Worm (Caenorhabditis elegans) whole organism, L1 larva: Measurements from ENCODE around the gene Y58A7A.1.

Experiments used
- F16B12.6 ChIP-seq: fragments of 150-350 bp; optimal IDR thresholded peaks from 2 replicates; lab custom pipeline; 2014; ENCODE audit warnings: missing biosample characterization, missing genetic modification characterization
- aha-1 ChIP-seq: fragments of 150-350 bp; optimal IDR thresholded peaks from 2 replicates; lab custom pipeline; 2014; ENCODE audit warnings: missing biosample characterization, missing genetic modification characterization
- alr-1 ChIP-seq: fragments of 200-800 bp; sonication (Bioruptor generic); optimal IDR thresholded peaks from 2 replicates; lab custom pipeline; 2018; ENCODE audit warnings: borderline replicate concordance, mild to moderate bottlenecking, missing genetic modification characterization, missing compliant biosample characterization
- blmp-1 ChIP-seq: fragments of 150-350 bp; optimal IDR thresholded peaks from 2 replicates; lab custom pipeline; 2014; ENCODE audit warnings: missing biosample characterization, missing genetic modification characterization
- ceh-63 ChIP-seq: fragments of 200-800 bp; sonication (Bioruptor generic); optimal IDR thresholded peaks from 2 replicates; lab custom pipeline; 2018; ENCODE audit warnings: mild to moderate bottlenecking, missing genetic modification characterization, missing compliant biosample characterization
- ces-1 ChIP-seq: fragments of 150-350 bp; optimal IDR thresholded peaks from 2 replicates; lab custom pipeline; 2014; ENCODE audit warnings: missing biosample characterization, missing genetic modification reagents, missing genetic modification characterization
- dsc-1 ChIP-seq: sonication (generic microtip); optimal IDR thresholded peaks from 2 replicates; lab custom pipeline; 2016; ENCODE audit warnings: mild to moderate bottlenecking, missing genetic modification characterization, missing compliant biosample characterization
- efl-3 ChIP-seq: fragments of 200-800 bp; sonication (Bioruptor generic); optimal IDR thresholded peaks from 2 replicates; lab custom pipeline; 2018; ENCODE audit warnings: mild to moderate bottlenecking, missing genetic modification characterization, missing compliant biosample characterization
- elt-2 ChIP-seq: sonication (generic microtip); optimal IDR thresholded peaks from 2 replicates; lab custom pipeline; 2016; ENCODE audit warnings: missing genetic modification characterization, mild to moderate bottlenecking, inconsistent platforms, missing compliant biosample characterization, missing genetic modification reagents
- fkh-10 ChIP-seq: sonication (generic microtip); optimal IDR thresholded peaks from 2 replicates; lab custom pipeline; 2017; ENCODE audit warnings: missing biosample characterization, missing genetic modification reagents, missing genetic modification characterization
- fkh-8 ChIP-seq: sonication (generic microtip); optimal IDR thresholded peaks from 2 replicates; lab custom pipeline; 2016; ENCODE audit warnings: mild to moderate bottlenecking, missing genetic modification characterization, missing compliant biosample characterization
- grh-1 ChIP-seq: fragments of 200-800 bp; sonication (Bioruptor generic); IDR thresholded peaks from 2 replicates; pipeline ENCODE4 v1.3.6; 2022; ENCODE audit warnings: missing genetic modification reagents, missing genetic modification characterization, missing compliant biosample characterization
- hlh-17 ChIP-seq: fragments of 200-800 bp; sonication (Bioruptor generic); optimal IDR thresholded peaks from 2 replicates; lab custom pipeline; 2018; ENCODE audit warnings: missing genetic modification characterization, mild to moderate bottlenecking, missing compliant biosample characterization, moderate library complexity, borderline replicate concordance
- hlh-4 ChIP-seq: sonication (generic microtip); optimal IDR thresholded peaks from 2 replicates; lab custom pipeline; 2016; ENCODE audit warnings: mild to moderate bottlenecking, missing genetic modification characterization, missing compliant biosample characterization
- isw-1 ChIP-seq: fragments of 200-800 bp; sonication (Bioruptor generic); IDR thresholded peaks from 2 replicates; pipeline ENCODE4 v1.3.6; 2022; ENCODE audit warnings: missing genetic modification characterization, missing compliant biosample characterization
- jun-1 ChIP-seq: fragments of 150-350 bp; optimal IDR thresholded peaks from 2 replicates; lab custom pipeline; 2014; ENCODE audit warnings: missing biosample characterization, missing genetic modification reagents, missing genetic modification characterization
- lin-13 ChIP-seq: fragments of 150-350 bp; optimal IDR thresholded peaks from 2 replicates; lab custom pipeline; 2014; ENCODE audit warnings: missing biosample characterization, missing genetic modification reagents, missing genetic modification characterization
- lin-14 ChIP-seq: fragments of 200-800 bp; sonication (Bioruptor generic); optimal IDR thresholded peaks from 2 replicates; lab custom pipeline; 2018; ENCODE audit warnings: mild to moderate bottlenecking, missing genetic modification characterization, moderate library complexity, missing compliant biosample characterization
- lin-35 ChIP-seq, 2 experiments: fragments of 150-350 bp; optimal IDR thresholded peaks; 2 replicates each; lab custom pipeline; 2014; ENCODE audit warnings: missing biosample characterization in 2 of 2, missing genetic modification characterization in 2 of 2, missing genetic modification reagents in 2 of 2
- lin-39 ChIP-seq: fragments of 150-350 bp; optimal IDR thresholded peaks from 2 replicates; lab custom pipeline; 2014; ENCODE audit warnings: missing biosample characterization, missing genetic modification reagents, missing genetic modification characterization
- lir-3 ChIP-seq: sonication (generic microtip); optimal IDR thresholded peaks from 2 replicates; lab custom pipeline; 2016; ENCODE audit warnings: mild to moderate bottlenecking, missing genetic modification characterization, moderate library complexity, missing compliant biosample characterization; ENCODE audit not compliant: poor library complexity
- lsy-2 ChIP-seq, 2 experiments: fragments of 150-350 bp; optimal IDR thresholded peaks; 2 replicates each; lab custom pipeline; 2014; ENCODE audit warnings: missing biosample characterization in 2 of 2, missing genetic modification characterization in 2 of 2
- mdl-1 ChIP-seq, 2 experiments: fragments of 150-350 bp; optimal IDR thresholded peaks; 2 replicates each; lab custom pipeline; 2014 to 2017; ENCODE audit warnings: missing biosample characterization in 2 of 2, missing genetic modification characterization in 2 of 2, inconsistent platforms in 1 of 2
- mef-2 ChIP-seq: fragments of 150-350 bp; optimal IDR thresholded peaks from 2 replicates; lab custom pipeline; 2014; ENCODE audit warnings: missing biosample characterization, missing genetic modification characterization
- mep-1 ChIP-seq: fragments of 150-350 bp; optimal IDR thresholded peaks from 2 replicates; lab custom pipeline; 2014; ENCODE audit warnings: missing biosample characterization, missing genetic modification characterization
- nhr-20 ChIP-seq: sonication (generic microtip); optimal IDR thresholded peaks from 2 replicates; lab custom pipeline; 2016; ENCODE audit warnings: mild to moderate bottlenecking, missing genetic modification characterization, missing compliant biosample characterization
- nhr-237 ChIP-seq: fragments of 150-350 bp; optimal IDR thresholded peaks from 2 replicates; lab custom pipeline; 2014; ENCODE audit warnings: missing biosample characterization, missing genetic modification characterization
- nhr-71 ChIP-seq: sonication (generic microtip); optimal IDR thresholded peaks from 2 replicates; lab custom pipeline; 2016; ENCODE audit warnings: mild to moderate bottlenecking, missing genetic modification characterization, moderate library complexity, missing compliant biosample characterization
- nhr-76 ChIP-seq: sonication (generic microtip); optimal IDR thresholded peaks from 2 replicates; lab custom pipeline; 2017; ENCODE audit warnings: missing biosample characterization, missing genetic modification characterization
- nhr-84 ChIP-seq: sonication (generic microtip); optimal IDR thresholded peaks from 2 replicates; lab custom pipeline; 2017; ENCODE audit warnings: missing biosample characterization, missing genetic modification characterization
- nhr-90 ChIP-seq: sonication (generic microtip); optimal IDR thresholded peaks from 2 replicates; lab custom pipeline; 2016; ENCODE audit warnings: mild to moderate bottlenecking, missing genetic modification characterization, missing compliant biosample characterization; ENCODE audit not compliant: poor library complexity
- rnt-1 ChIP-seq: sonication (generic microtip); optimal IDR thresholded peaks from 2 replicates; lab custom pipeline; 2016; ENCODE audit warnings: mild to moderate bottlenecking, missing genetic modification characterization, moderate library complexity, missing compliant biosample characterization
- skn-1 ChIP-seq: fragments of 150-350 bp; optimal IDR thresholded peaks from 2 replicates; lab custom pipeline; 2014; ENCODE audit warnings: missing biosample characterization, missing genetic modification characterization
- snu-23 ChIP-seq: sonication (generic microtip); optimal IDR thresholded peaks from 2 replicates; lab custom pipeline; 2016; ENCODE audit warnings: missing genetic modification characterization, missing compliant biosample characterization
- sox-4 ChIP-seq: sonication (generic microtip); optimal IDR thresholded peaks from 2 replicates; lab custom pipeline; 2016; ENCODE audit warnings: missing genetic modification characterization, missing compliant biosample characterization
- swsn-7 ChIP-seq: sonication (generic microtip); optimal IDR thresholded peaks from 2 replicates; lab custom pipeline; 2016; ENCODE audit warnings: missing genetic modification characterization, missing compliant biosample characterization
- tlp-1 ChIP-seq: fragments of 150-350 bp; optimal IDR thresholded peaks from 2 replicates; lab custom pipeline; 2014; ENCODE audit warnings: missing biosample characterization, missing genetic modification characterization
- unc-130 ChIP-seq: fragments of 150-350 bp; optimal IDR thresholded peaks from 2 replicates; lab custom pipeline; 2017; ENCODE audit warnings: missing biosample characterization, missing genetic modification characterization, inconsistent platforms
- unc-30 ChIP-seq: sonication (generic microtip); optimal IDR thresholded peaks from 2 replicates; lab custom pipeline; 2017; ENCODE audit warnings: missing biosample characterization, missing genetic modification characterization
- unc-86 ChIP-seq: sonication (generic microtip); optimal IDR thresholded peaks from 2 replicates; lab custom pipeline; 2016; ENCODE audit warnings: missing genetic modification characterization, missing compliant biosample characterization
- vab-15 ChIP-seq: sonication (generic microtip); optimal IDR thresholded peaks from 2 replicates; lab custom pipeline; 2017; ENCODE audit warnings: missing genotype, mild to moderate bottlenecking, missing genetic modification characterization, missing compliant biosample characterization
- zag-1 ChIP-seq: fragments of 150-350 bp; optimal IDR thresholded peaks from 2 replicates; lab custom pipeline; 2014; ENCODE audit warnings: missing biosample characterization, missing genetic modification characterization
- ztf-4 ChIP-seq: fragments of 150-350 bp; optimal IDR thresholded peaks from 2 replicates; lab custom pipeline; 2014; ENCODE audit warnings: missing biosample characterization, missing genetic modification characterization

Gene Y58A7A.1

DNA sequence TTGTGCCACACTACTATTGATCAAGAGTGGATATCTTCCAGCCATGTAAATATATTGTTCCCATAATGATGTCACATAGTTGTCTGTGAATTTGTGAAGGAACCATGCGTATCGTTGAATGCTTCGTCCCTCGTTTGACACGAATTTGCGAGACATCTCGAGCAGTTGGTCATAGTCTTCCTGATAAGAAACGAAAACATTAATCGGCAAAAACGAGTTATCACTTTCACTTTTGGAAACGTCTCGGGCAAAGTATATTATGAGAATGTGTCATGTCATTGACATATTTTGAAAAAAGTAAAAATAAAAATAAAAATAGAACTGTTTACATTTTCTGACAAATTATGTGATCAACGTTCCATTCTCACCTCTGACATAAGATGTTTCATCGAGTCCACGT lies 42.9 kb downstream of the Y58A7A.1 start:
- TF ChIP-seq zag-1 (tag; lab: Kevin White, UChicago) (no peak), lir-3 (tag; lab: Kevin White, UChicago) (no peak), lin-35 (GFP tag; optimal IDR thresholded peaks at IDR 0.05; lab: Kevin White, UChicago) (no peak), ztf-4 (no peak), lin-14 (GFP tag; lab: Kevin White, UChicago) (peak; percentile 11), lin-39 (no peak), rnt-1 (no peak), fkh-8 (tag; lab: Kevin White, UChicago) (no peak), alr-1 (tag; lab: Kevin White, UChicago) (no peak), mep-1 (no peak), mef-2 (tag; lab: Kevin White, UChicago) (no peak), dsc-1 (tag; lab: Kevin White, UChicago) (no peak), nhr-76 (tag; lab: Kevin White, UChicago) (no peak), blmp-1 (peak; percentile 47), elt-2 (tag; lab: Kevin White, UChicago) (peak; percentile 72), nhr-237 (tag; lab: Kevin White, UChicago) (no peak), sox-4 (tag; lab: Kevin White, UChicago) (no peak)

ce11 chrV:5023355-5023754 lies 46.0 kb downstream of the Y58A7A.1 start:
- no peak for TF ChIP-seq ceh-63 (GFP tag; lab: Kevin White, UChicago)
- no peak for TF ChIP-seq vab-15 (tag; lab: Kevin White, UChicago)
- no peak for TF ChIP-seq lin-35 (GFP tag; optimal IDR thresholded peaks at IDR 0.05; lab: Kevin White, UChicago)
- TF ChIP-seq unc-130 (tag; lab: Kevin White, UChicago): no peak
- TF ChIP-seq unc-86: no peak
- no peak for TF ChIP-seq aha-1 (tag; lab: Kevin White, UChicago)
- TF ChIP-seq hlh-4 (tag; lab: Kevin White, UChicago): no peak
- no peak for TF ChIP-seq skn-1 (tag; lab: Kevin White, UChicago)
- TF ChIP-seq efl-3: no peak
- no peak for TF ChIP-seq swsn-7 (tag; lab: Kevin White, UChicago)
- no peak for TF ChIP-seq ces-1 (GFP tag; lab: Kevin White, UChicago)
- TF ChIP-seq sox-4 (tag; lab: Kevin White, UChicago): no peak
- no peak for TF ChIP-seq F16B12.6 (tag; lab: Kevin White, UChicago)
- no peak for TF ChIP-seq nhr-84 (tag; lab: Kevin White, UChicago)
- TF ChIP-seq unc-30 (tag; lab: Kevin White, UChicago): no peak
- no peak for TF ChIP-seq hlh-17 (GFP tag; lab: Kevin White, UChicago)
- TF ChIP-seq fkh-10 (GFP tag; lab: Kevin White, UChicago): no peak
- TF ChIP-seq snu-23 (GFP tag; lab: Kevin White, UChicago): no peak

DNA sequence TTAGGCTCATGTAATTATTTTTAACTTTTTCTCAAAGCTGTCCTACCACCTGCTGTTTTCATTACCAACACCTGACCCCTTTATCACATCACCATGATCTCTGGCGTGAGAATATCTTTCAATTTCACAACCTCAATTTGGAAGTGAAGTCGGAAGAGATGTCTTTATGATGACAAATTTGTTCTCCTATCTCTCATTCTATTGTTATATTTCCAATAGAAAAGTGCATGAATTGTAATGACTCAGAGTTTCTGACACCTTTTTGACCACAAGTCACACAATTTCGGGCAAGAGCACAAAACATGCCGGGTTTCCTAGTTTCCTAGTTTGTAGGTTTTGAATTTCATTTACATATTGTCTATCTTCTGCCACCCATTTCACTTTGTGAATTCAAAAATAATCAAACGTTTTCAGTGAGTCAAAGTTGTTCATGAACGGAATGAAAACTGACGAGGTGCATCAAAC lies 50.5 kb downstream of the Y58A7A.1 start, which contains the start of gene srr-4:
Gene srr-4, plus strand, starts transcription at position 415 of the 465 bp plus-strand sequence.
- TF ChIP-seq isw-1 (GFP tag; lab: Robert Waterston, UW) (no peak), rnt-1 (no peak), grh-1 (no peak), nhr-237 (tag; lab: Kevin White, UChicago) (no peak), nhr-71 (tag; lab: Kevin White, UChicago) (peak; percentile 20), nhr-84 (tag; lab: Kevin White, UChicago) (no peak), fkh-8 (tag; lab: Kevin White, UChicago) (peak; percentile 13), skn-1 (tag; lab: Kevin White, UChicago) (peak; percentile 79)

ce11 chrV:5018067-5018466 lies 51.3 kb downstream of the Y58A7A.1 start:
- no peak for TF ChIP-seq mdl-1 (tag; optimal IDR thresholded peaks at IDR 0.05; lab: Kevin White, UChicago)
- TF ChIP-seq lin-35 (GFP tag; optimal IDR thresholded peaks at IDR 0.05; lab: Kevin White, UChicago): peak in 1 of 2 experiments; percentile 13
- TF ChIP-seq nhr-90 (tag; lab: Kevin White, UChicago): peak; percentile 35
- TF ChIP-seq jun-1 (tag; lab: Kevin White, UChicago): peak; percentile 20
- no peak for TF ChIP-seq lsy-2 (tag; optimal IDR thresholded peaks at IDR 0.05; lab: Kevin White, UChicago)
- TF ChIP-seq snu-23 (GFP tag; lab: Kevin White, UChicago): no peak
- TF ChIP-seq elt-2 (tag; lab: Kevin White, UChicago): peak; percentile 92
- TF ChIP-seq lin-13: no peak
- peak; percentile 3 for TF ChIP-seq nhr-71 (tag; lab: Kevin White, UChicago)
- peak; percentile 66 for TF ChIP-seq tlp-1 (tag; lab: Kevin White, UChicago)
- TF ChIP-seq nhr-20 (tag; lab: Kevin White, UChicago): peak; percentile 10
